Worm (Caenorhabditis elegans) whole organism, late embryonic: ENCODE results near the gene ash-2.

ENCODE experiments used
- C08G9.2 ChIP-seq: sonication (generic microtip); optimal IDR thresholded peaks from 2 replicates; lab custom pipeline; 2016; ENCODE audit warnings: mild to moderate bottlenecking, missing genetic modification characterization, moderate library complexity, missing compliant biosample characterization
- C38D4.7 ChIP-seq: fragments of 200-800 bp; sonication (Bioruptor generic); optimal IDR thresholded peaks from 2 replicates; lab custom pipeline; 2018; ENCODE audit warnings: mild to moderate bottlenecking, missing genetic modification characterization, moderate library complexity, missing compliant biosample characterization
- F13H6.1 ChIP-seq: sonication (generic microtip); optimal IDR thresholded peaks from 2 replicates; lab custom pipeline; 2016; ENCODE audit warnings: missing genetic modification characterization, missing compliant biosample characterization
- K02D7.2 ChIP-seq: sonication (generic microtip); optimal IDR thresholded peaks from 2 replicates; lab custom pipeline; 2017; ENCODE audit warnings: mild to moderate bottlenecking, missing genetic modification characterization, missing compliant biosample characterization
- K09A11.1 ChIP-seq: sonication (generic microtip); optimal IDR thresholded peaks from 2 replicates; lab custom pipeline; 2017; ENCODE audit warnings: antibody characterized with exemption, mild to moderate bottlenecking, missing genetic modification characterization, missing compliant biosample characterization; ENCODE audit not compliant: insufficient read depth
- Y22D7AL.16 ChIP-seq: sonication (generic microtip); optimal IDR thresholded peaks from 2 replicates; lab custom pipeline; 2016; ENCODE audit warnings: missing genetic modification characterization, missing compliant biosample characterization
- ahr-1 ChIP-seq: sonication (generic microtip); optimal IDR thresholded peaks from 2 replicates; lab custom pipeline; 2016; ENCODE audit warnings: missing genetic modification characterization, missing compliant biosample characterization
- ama-1 ChIP-seq: fragments of 150-350 bp; optimal IDR thresholded peaks from 2 replicates; lab custom pipeline; 2014
- ceh-18 ChIP-seq: sonication (generic microtip); optimal IDR thresholded peaks from 2 replicates; lab custom pipeline; 2016; ENCODE audit warnings: missing genetic modification characterization, missing compliant biosample characterization
- ceh-19 ChIP-seq: fragments of 200-800 bp; sonication (Bioruptor generic); optimal IDR thresholded peaks from 2 replicates; lab custom pipeline; 2018; ENCODE audit warnings: mild to moderate bottlenecking, missing genetic modification characterization, missing compliant biosample characterization
- ceh-2 ChIP-seq: sonication (generic microtip); optimal IDR thresholded peaks from 2 replicates; lab custom pipeline; 2016; ENCODE audit warnings: missing genotype, missing genetic modification characterization, missing compliant biosample characterization
- ceh-22 ChIP-seq: sonication (generic microtip); optimal IDR thresholded peaks from 2 replicates; lab custom pipeline; 2017; ENCODE audit warnings: missing biosample characterization, missing genetic modification characterization
- ceh-24 ChIP-seq: sonication (generic microtip); optimal IDR thresholded peaks from 2 replicates; lab custom pipeline; 2016; ENCODE audit warnings: mild to moderate bottlenecking, missing genetic modification characterization, missing compliant biosample characterization
- ceh-30 ChIP-seq: fragments of 150-350 bp; optimal IDR thresholded peaks from 2 replicates; lab custom pipeline; 2014; ENCODE audit warnings: missing biosample characterization, missing genetic modification characterization
- ceh-31 ChIP-seq: sonication (generic microtip); optimal IDR thresholded peaks from 2 replicates; lab custom pipeline; 2016; ENCODE audit warnings: missing genetic modification characterization, missing compliant biosample characterization
- ceh-48 ChIP-seq: sonication (generic microtip); optimal IDR thresholded peaks from 2 replicates; lab custom pipeline; 2016; ENCODE audit warnings: missing genetic modification characterization, inconsistent platforms, missing compliant biosample characterization
- ceh-6 ChIP-seq: fragments of 200-800 bp; sonication (Bioruptor generic); optimal IDR thresholded peaks from 2 replicates; lab custom pipeline; 2018; ENCODE audit warnings: mild to moderate bottlenecking, missing genetic modification characterization, missing compliant biosample characterization
- che-1 ChIP-seq: sonication (generic microtip); optimal IDR thresholded peaks from 2 replicates; lab custom pipeline; 2016; ENCODE audit warnings: mild to moderate bottlenecking, missing genetic modification characterization, missing compliant biosample characterization
- elt-2 ChIP-seq: sonication (generic microtip); optimal IDR thresholded peaks from 2 replicates; lab custom pipeline; 2016; ENCODE audit warnings: missing genetic modification reagents, missing genetic modification characterization, missing compliant biosample characterization
- elt-4 ChIP-seq: sonication (generic microtip); optimal IDR thresholded peaks from 2 replicates; lab custom pipeline; 2016; ENCODE audit warnings: missing genetic modification characterization, missing compliant biosample characterization
- ets-4 ChIP-seq: sonication (generic microtip); optimal IDR thresholded peaks from 2 replicates; lab custom pipeline; 2016; ENCODE audit warnings: missing genetic modification characterization, missing compliant biosample characterization
- eyg-1 ChIP-seq: sonication (generic microtip); optimal IDR thresholded peaks from 2 replicates; lab custom pipeline; 2016; ENCODE audit warnings: missing genotype, missing genetic modification characterization, missing compliant biosample characterization
- fkh-10 ChIP-seq: fragments of 150-350 bp; optimal IDR thresholded peaks from 2 replicates; lab custom pipeline; 2014; ENCODE audit warnings: missing biosample characterization, missing genetic modification reagents, missing genetic modification characterization
- fkh-6 ChIP-seq: sonication (generic microtip); optimal IDR thresholded peaks from 2 replicates; lab custom pipeline; 2016; ENCODE audit warnings: missing genetic modification characterization, missing compliant biosample characterization
- gmeb-2 ChIP-seq: sonication (generic microtip); optimal IDR thresholded peaks from 2 replicates; lab custom pipeline; 2016; ENCODE audit warnings: missing genetic modification characterization, inconsistent platforms, missing compliant biosample characterization
- hlh-13 ChIP-seq: fragments of 200-800 bp; sonication (Bioruptor generic); optimal IDR thresholded peaks from 2 replicates; lab custom pipeline; 2018; ENCODE audit warnings: mild to moderate bottlenecking, missing genetic modification characterization, missing compliant biosample characterization
- hlh-15 ChIP-seq: sonication (generic microtip); optimal IDR thresholded peaks from 2 replicates; lab custom pipeline; 2016; ENCODE audit warnings: missing genetic modification characterization, missing compliant biosample characterization
- hlh-30 ChIP-seq: sonication (generic microtip); optimal IDR thresholded peaks from 2 replicates; lab custom pipeline; 2017; ENCODE audit warnings: antibody characterized with exemption, missing genetic modification characterization, missing compliant biosample characterization; ENCODE audit not compliant: insufficient read depth
- hlh-6 ChIP-seq: sonication (generic microtip); optimal IDR thresholded peaks from 2 replicates; lab custom pipeline; 2016; ENCODE audit warnings: missing genotype, missing genetic modification characterization, missing compliant biosample characterization
- hlh-8 ChIP-seq: sonication (generic microtip); optimal IDR thresholded peaks from 2 replicates; lab custom pipeline; 2016; ENCODE audit warnings: missing genotype, missing genetic modification characterization, missing compliant biosample characterization
- lim-6 ChIP-seq: sonication (generic microtip); optimal IDR thresholded peaks from 2 replicates; lab custom pipeline; 2016; ENCODE audit warnings: missing genetic modification characterization, missing compliant biosample characterization
- lin-11 ChIP-seq: fragments of 200-800 bp; sonication (Bioruptor generic); optimal IDR thresholded peaks from 2 replicates; lab custom pipeline; 2018; ENCODE audit warnings: mild to moderate bottlenecking, missing genetic modification characterization, missing compliant biosample characterization
- mec-3 ChIP-seq: sonication (generic microtip); optimal IDR thresholded peaks from 2 replicates; lab custom pipeline; 2016; ENCODE audit warnings: borderline replicate concordance, missing genetic modification characterization, missing compliant biosample characterization
- nfya-1 ChIP-seq: sonication (generic microtip); optimal IDR thresholded peaks from 2 replicates; lab custom pipeline; 2017; ENCODE audit warnings: missing genetic modification characterization, mild to moderate bottlenecking, missing compliant biosample characterization, antibody characterized with exemption, moderate library complexity
- nhr-232 ChIP-seq: sonication (generic microtip); optimal IDR thresholded peaks from 2 replicates; lab custom pipeline; 2016; ENCODE audit warnings: missing genetic modification characterization, missing compliant biosample characterization
- npax-4 ChIP-seq: sonication (generic microtip); optimal IDR thresholded peaks from 2 replicates; lab custom pipeline; 2016; ENCODE audit warnings: missing genetic modification characterization, missing compliant biosample characterization
- odd-2 ChIP-seq: sonication (generic microtip); optimal IDR thresholded peaks from 2 replicates; lab custom pipeline; 2017; ENCODE audit warnings: antibody characterized with exemption, mild to moderate bottlenecking, missing genetic modification characterization, missing compliant biosample characterization
- pag-3 ChIP-seq: sonication (generic microtip); optimal IDR thresholded peaks from 2 replicates; lab custom pipeline; 2016; ENCODE audit warnings: missing compliant biosample characterization, missing genetic modification characterization, borderline replicate concordance
- pat-9 ChIP-seq: fragments of 200-800 bp; sonication (Bioruptor generic); optimal IDR thresholded peaks from 2 replicates; lab custom pipeline; 2018; ENCODE audit warnings: mild to moderate bottlenecking, missing genetic modification characterization, moderate library complexity, missing compliant biosample characterization
- pha-2 ChIP-seq: sonication (generic microtip); optimal IDR thresholded peaks from 2 replicates; lab custom pipeline; 2017; ENCODE audit warnings: mild to moderate bottlenecking, missing genetic modification characterization, missing compliant biosample characterization
- pha-4 ChIP-seq: fragments of 150-350 bp; optimal IDR thresholded peaks from 2 replicates; lab custom pipeline; 2018; ENCODE audit warnings: missing biosample characterization, missing genetic modification reagents, missing genetic modification characterization
- pqm-1 ChIP-seq: sonication (generic microtip); optimal IDR thresholded peaks from 2 replicates; lab custom pipeline; 2016; ENCODE audit warnings: missing genetic modification characterization, missing compliant biosample characterization
- pros-1 ChIP-seq: fragments of 150-350 bp; optimal IDR thresholded peaks from 2 replicates; lab custom pipeline; 2014; ENCODE audit warnings: missing biosample characterization, missing genetic modification reagents, missing genetic modification characterization
- sox-2 ChIP-seq: fragments of 200-800 bp; sonication (Bioruptor generic); IDR thresholded peaks from 2 replicates; pipeline ENCODE4 v1.3.6; 2022; ENCODE audit warnings: missing genetic modification reagents, missing genetic modification characterization, missing compliant biosample characterization
- sox-4 ChIP-seq: sonication (generic microtip); optimal IDR thresholded peaks from 2 replicates; lab custom pipeline; 2017; ENCODE audit warnings: mild to moderate bottlenecking, missing genetic modification characterization, inconsistent platforms, missing compliant biosample characterization
- syd-9 ChIP-seq: sonication (generic microtip); optimal IDR thresholded peaks from 2 replicates; lab custom pipeline; 2016; ENCODE audit warnings: mild to moderate bottlenecking, missing genetic modification characterization, moderate library complexity, missing compliant biosample characterization
- tbx-2 ChIP-seq: sonication (generic microtip); optimal IDR thresholded peaks from 2 replicates; lab custom pipeline; 2016; ENCODE audit warnings: missing genetic modification characterization, missing compliant biosample characterization
- unc-42 ChIP-seq: sonication (generic microtip); optimal IDR thresholded peaks from 2 replicates; lab custom pipeline; 2016; ENCODE audit warnings: missing genotype, missing genetic modification characterization, missing compliant biosample characterization
- unc-55 ChIP-seq: sonication (generic microtip); optimal IDR thresholded peaks from 2 replicates; lab custom pipeline; 2017; ENCODE audit warnings: missing biosample characterization, missing genetic modification reagents, missing genetic modification characterization
- unc-86 ChIP-seq: sonication (generic microtip); optimal IDR thresholded peaks from 2 replicates; lab custom pipeline; 2016; ENCODE audit warnings: missing genetic modification characterization, missing compliant biosample characterization
- zip-5 ChIP-seq: sonication (generic microtip); optimal IDR thresholded peaks from 2 replicates; lab custom pipeline; 2016; ENCODE audit warnings: missing genetic modification characterization, missing compliant biosample characterization
- ztf-16 ChIP-seq: sonication (generic microtip); optimal IDR thresholded peaks from 2 replicates; lab custom pipeline; 2017; ENCODE audit warnings: missing genetic modification characterization, missing compliant biosample characterization

Gene ash-2

ce11 chrII:11967507-11968127, 12.0 kb upstream of the ash-2 start, which contains the start of gene W03C9.5:
W03C9.5 (minus strand) TSS chrII:11967544.
- TF ChIP-seq pros-1 (tag; lab: Kevin White, UChicago), result peak; percentile 29
- TF ChIP-seq ceh-22 (tag; lab: Kevin White, UChicago), result no peak
- no peak for TF ChIP-seq pha-4 (tag; lab: Kevin White, UChicago)
- peak; percentile 83 for TF ChIP-seq pag-3 (tag; lab: Kevin White, UChicago)
- peak; percentile 75 for TF ChIP-seq unc-55 (GFP tag; lab: Kevin White, UChicago)
- peak; percentile 27 for TF ChIP-seq nhr-232
- TF ChIP-seq C38D4.7 (GFP tag; lab: Kevin White, UChicago), result peak; percentile 63
- TF ChIP-seq unc-42, result peak; percentile 92
- TF ChIP-seq hlh-15 (tag; lab: Kevin White, UChicago), result peak; percentile 76
- peak; percentile 85 for TF ChIP-seq ceh-19
- TF ChIP-seq nfya-1 (tag; lab: Kevin White, UChicago), result peak; percentile 80
- TF ChIP-seq syd-9 (tag; lab: Kevin White, UChicago), result peak; percentile 91
- TF ChIP-seq Y22D7AL.16 (tag; lab: Kevin White, UChicago), result peak; percentile 39
- peak; percentile 97 for TF ChIP-seq mec-3 (tag; lab: Kevin White, UChicago)
- TF ChIP-seq ceh-2 (tag; lab: Kevin White, UChicago), result peak; percentile 98
- no peak for TF ChIP-seq elt-4
- peak; percentile 38 for TF ChIP-seq K02D7.2 (tag; lab: Kevin White, UChicago)
- TF ChIP-seq ceh-24, result no peak
- peak; percentile 96 for TF ChIP-seq ets-4 (tag; lab: Kevin White, UChicago)
- peak; percentile 69 for TF ChIP-seq pat-9
- peak; percentile 73 for TF ChIP-seq fkh-6
- TF ChIP-seq ceh-6, result peak; percentile 47
- peak; percentile 69 for TF ChIP-seq pha-2 (tag; lab: Kevin White, UChicago)
- TF ChIP-seq C08G9.2 (tag; lab: Kevin White, UChicago), result peak; percentile 99
- TF ChIP-seq F13H6.1 (tag; lab: Kevin White, UChicago), result peak; percentile 98
- TF ChIP-seq zip-5 (tag; lab: Kevin White, UChicago), result peak; percentile 95
- peak; percentile 98 for TF ChIP-seq ceh-18
- peak; percentile 98 for TF ChIP-seq pqm-1 (tag; lab: Kevin White, UChicago)
- peak; percentile 99 for TF ChIP-seq lim-6 (tag; lab: Kevin White, UChicago)
- TF ChIP-seq sox-4 (tag; lab: Kevin White, UChicago), result peak; percentile 70
- peak; percentile 21 for TF ChIP-seq gmeb-2 (tag; lab: Kevin White, UChicago)
- TF ChIP-seq eyg-1 (tag; lab: Kevin White, UChicago), result peak; percentile 90
- no peak for TF ChIP-seq odd-2 (tag; lab: Kevin White, UChicago)
- 0 out of 2 replicates have a peak, but pooled peaks have one; percentile 18 for TF ChIP-seq sox-2 (GFP tag; lab: Robert Waterston, UW)
- peak; percentile 28 for TF ChIP-seq ceh-48 (tag; lab: Kevin White, UChicago)
- no peak for TF ChIP-seq K09A11.1 (tag; lab: Kevin White, UChicago)
- peak; percentile 88 for TF ChIP-seq ztf-16 (tag; lab: Kevin White, UChicago)
- peak; percentile 35 for TF ChIP-seq npax-4 (tag; lab: Kevin White, UChicago)
- TF ChIP-seq hlh-30, result peak; percentile 99
- TF ChIP-seq che-1 (tag; lab: Kevin White, UChicago), result peak; percentile 62
- TF ChIP-seq lin-11, result peak; percentile 39
- peak; percentile 99 for TF ChIP-seq tbx-2 (tag; lab: Kevin White, UChicago)
- TF ChIP-seq hlh-13 (GFP tag; lab: Kevin White, UChicago), result peak; percentile 58
- peak; percentile 78 for TF ChIP-seq hlh-6 (tag; lab: Kevin White, UChicago)
- no peak for TF ChIP-seq fkh-10
- peak; percentile 100 for TF ChIP-seq ceh-31 (tag; lab: Kevin White, UChicago)
- TF ChIP-seq elt-2 (tag; lab: Kevin White, UChicago), result peak; percentile 95
- TF ChIP-seq unc-86, result peak; percentile 94
- peak; percentile 95 for TF ChIP-seq ahr-1 (tag; lab: Kevin White, UChicago)
- peak; percentile 65 for TF ChIP-seq ceh-30 (tag; lab: Kevin White, UChicago)
- TF ChIP-seq ama-1 (lab: Kevin White, UChicago), result no peak
- peak; percentile 97 for TF ChIP-seq hlh-8
